Worm (Caenorhabditis elegans): Measurements from ENCODE around the gene H14A12.5.

H14A12.5 gene

DNA sequence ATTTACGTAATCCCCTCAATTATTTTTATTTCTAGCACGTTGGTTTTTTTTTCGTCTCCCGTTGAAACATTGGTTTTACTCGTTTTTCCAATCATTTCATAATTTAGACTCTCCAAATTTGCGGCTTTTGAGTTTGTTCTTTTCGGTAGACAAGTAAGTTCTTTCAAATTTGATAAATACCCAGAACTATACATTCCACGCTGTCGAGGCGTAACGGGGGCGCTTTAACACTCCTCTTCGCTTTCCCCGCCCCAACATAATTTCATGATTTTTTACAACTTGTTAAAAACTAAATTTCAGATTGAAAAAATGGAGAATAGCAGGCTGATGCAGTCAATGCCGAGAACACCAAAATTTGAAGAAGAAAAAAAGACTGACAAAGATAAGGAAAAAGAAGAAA, 12.2 kb downstream of the H14A12.5 start, which contains the start of gene Y69F12A.1:
Gene Y69F12A.1 (plus strand): TSS at position 301 of the 400 bp plus-strand sequence.
- TF ChIP-seq ceh-16 (tag; optimal IDR thresholded peaks at IDR 0.05), result no peak
- no peak for TF ChIP-seq nhr-12 (tag; optimal IDR thresholded peaks at IDR 0.05)
- no peak for TF ChIP-seq R02D3.7 (tag; optimal IDR thresholded peaks at IDR 0.05)
- no peak for TF ChIP-seq skn-1 (tag; optimal IDR thresholded peaks at IDR 0.05)
- no peak for TF ChIP-seq blmp-1 (tag; optimal IDR thresholded peaks at IDR 0.05; ENCODE audit: insufficient read depth)
- no peak for TF ChIP-seq mdl-1 (tag; optimal IDR thresholded peaks at IDR 0.05)

- no peak for TF ChIP-seq mdl-1 (tag; optimal IDR thresholded peaks at IDR 0.05)
- TF ChIP-seq ztf-4 (tag; optimal IDR thresholded peaks at IDR 0.05), result no peak
- TF ChIP-seq crh-2 (tag; optimal IDR thresholded peaks at IDR 0.05), result peak; percentile 31
- no peak for TF ChIP-seq skn-1 (tag; optimal IDR thresholded peaks at IDR 0.05)
- peak; percentile 17 for TF ChIP-seq nhr-129 (tag; optimal IDR thresholded peaks at IDR 0.05)
- TF ChIP-seq lsy-2 (tag; optimal IDR thresholded peaks at IDR 0.05), result peak in 1 of 2 experiments; percentile 2
- TF ChIP-seq fos-1 (tag; optimal IDR thresholded peaks at IDR 0.05), result peak; percentile 82
- TF ChIP-seq gmeb-1 (tag; optimal IDR thresholded peaks at IDR 0.05), result peak; percentile 20
Measured at ce11 chrIII:7453653-7454124, 15.2 kb downstream of the H14A12.5 start, which contains the start of gene alh-12. alh-12 (plus strand) TSS chrIII:7454074.

All from whole organism, L2 larva.